Worm (Caenorhabditis elegans) whole organism, L1 larva: ENCODE measurements around the gene snai-1.

ENCODE experiments used
- C04F5.9 ChIP-seq: sonication (generic microtip); optimal IDR thresholded peaks from 2 replicates; lab custom pipeline; 2016; ENCODE audit warnings: missing genetic modification characterization, missing compliant biosample characterization
- C16A3.4 ChIP-seq: fragments of 150-350 bp; optimal IDR thresholded peaks from 2 replicates; lab custom pipeline; 2014; ENCODE audit warnings: missing biosample characterization, missing genetic modification characterization
- Y116A8C.19 ChIP-seq: sonication (generic microtip); optimal IDR thresholded peaks from 2 replicates; lab custom pipeline; 2016; ENCODE audit warnings: missing compliant biosample characterization, missing genetic modification characterization, borderline replicate concordance
- alr-1 ChIP-seq: fragments of 200-800 bp; sonication (Bioruptor generic); optimal IDR thresholded peaks from 2 replicates; lab custom pipeline; 2018; ENCODE audit warnings: borderline replicate concordance, mild to moderate bottlenecking, missing genetic modification characterization, missing compliant biosample characterization
- aly-2 ChIP-seq: fragments of 150-350 bp; optimal IDR thresholded peaks from 2 replicates; lab custom pipeline; 2014; ENCODE audit warnings: missing biosample characterization, missing genetic modification characterization
- ama-1 ChIP-seq: fragments of 150-350 bp; optimal IDR thresholded peaks from 2 replicates; lab custom pipeline; 2014
- ceh-63 ChIP-seq: fragments of 200-800 bp; sonication (Bioruptor generic); optimal IDR thresholded peaks from 2 replicates; lab custom pipeline; 2018; ENCODE audit warnings: mild to moderate bottlenecking, missing genetic modification characterization, missing compliant biosample characterization
- ceh-8 ChIP-seq: fragments of 200-800 bp; sonication (Bioruptor generic); optimal IDR thresholded peaks from 2 replicates; lab custom pipeline; 2018; ENCODE audit warnings: mild to moderate bottlenecking, missing genetic modification characterization, moderate library complexity, missing compliant biosample characterization
- ceh-82 ChIP-seq, 3 experiments: fragments of 150-350 bp in 1 of 3; sonication (generic microtip) in 2 of 3; optimal IDR thresholded peaks; 2 replicates each; lab custom pipeline; 2014 to 2017; ENCODE audit warnings: missing biosample characterization in 3 of 3, missing genetic modification characterization in 3 of 3
- efl-1 ChIP-seq, 4 experiments: fragments of 150-350 bp; optimal IDR thresholded peaks in 3 of 4; peaks in 1 of 4; 1 replicate in 1 of 4; 2 replicates in 3 of 4; lab custom pipeline; 2014; ENCODE audit warnings: missing biosample characterization in 2 of 4, missing genetic modification characterization in 2 of 4, missing genetic modification reagents in 2 of 4
- efl-3 ChIP-seq: fragments of 200-800 bp; sonication (Bioruptor generic); optimal IDR thresholded peaks from 2 replicates; lab custom pipeline; 2018; ENCODE audit warnings: mild to moderate bottlenecking, missing genetic modification characterization, missing compliant biosample characterization
- egl-13 ChIP-seq: sonication (generic microtip); optimal IDR thresholded peaks from 2 replicates; lab custom pipeline; 2016; ENCODE audit warnings: missing genotype, missing genetic modification reagents, missing genetic modification characterization, missing compliant biosample characterization
- elt-2 ChIP-seq: sonication (generic microtip); optimal IDR thresholded peaks from 2 replicates; lab custom pipeline; 2016; ENCODE audit warnings: missing genetic modification characterization, mild to moderate bottlenecking, inconsistent platforms, missing compliant biosample characterization, missing genetic modification reagents
- ets-5 ChIP-seq: fragments of 200-800 bp; sonication (Bioruptor generic); IDR thresholded peaks from 2 replicates; pipeline ENCODE4 v1.3.6; 2022; ENCODE audit warnings: missing genetic modification characterization, missing compliant biosample characterization
- fkh-10 ChIP-seq: sonication (generic microtip); optimal IDR thresholded peaks from 2 replicates; lab custom pipeline; 2017; ENCODE audit warnings: missing biosample characterization, missing genetic modification reagents, missing genetic modification characterization
- fkh-4 ChIP-seq: sonication (generic microtip); optimal IDR thresholded peaks from 2 replicates; lab custom pipeline; 2016; ENCODE audit warnings: missing compliant biosample characterization, missing genetic modification characterization, borderline replicate concordance
- fkh-8 ChIP-seq: sonication (generic microtip); optimal IDR thresholded peaks from 2 replicates; lab custom pipeline; 2016; ENCODE audit warnings: mild to moderate bottlenecking, missing genetic modification characterization, missing compliant biosample characterization
- grh-1 ChIP-seq: fragments of 200-800 bp; sonication (Bioruptor generic); IDR thresholded peaks from 2 replicates; pipeline ENCODE4 v1.3.6; 2022; ENCODE audit warnings: missing genetic modification reagents, missing genetic modification characterization, missing compliant biosample characterization
- hlh-17 ChIP-seq: fragments of 200-800 bp; sonication (Bioruptor generic); optimal IDR thresholded peaks from 2 replicates; lab custom pipeline; 2018; ENCODE audit warnings: missing genetic modification characterization, mild to moderate bottlenecking, missing compliant biosample characterization, moderate library complexity, borderline replicate concordance
- hpl-2 ChIP-seq: fragments of 150-350 bp; optimal IDR thresholded peaks from 2 replicates; lab custom pipeline; 2014; ENCODE audit warnings: missing biosample characterization, missing genetic modification reagents, missing genetic modification characterization
- isw-1 ChIP-seq: fragments of 200-800 bp; sonication (Bioruptor generic); IDR thresholded peaks from 2 replicates; pipeline ENCODE4 v1.3.6; 2022; ENCODE audit warnings: missing genetic modification characterization, missing compliant biosample characterization
- lin-35 ChIP-seq, 2 experiments: fragments of 150-350 bp; optimal IDR thresholded peaks; 2 replicates each; lab custom pipeline; 2014; ENCODE audit warnings: missing biosample characterization in 2 of 2, missing genetic modification characterization in 2 of 2, missing genetic modification reagents in 2 of 2
- lir-3 ChIP-seq: sonication (generic microtip); optimal IDR thresholded peaks from 2 replicates; lab custom pipeline; 2016; ENCODE audit warnings: mild to moderate bottlenecking, missing genetic modification characterization, moderate library complexity, missing compliant biosample characterization; ENCODE audit not compliant: poor library complexity
- mab-9 ChIP-seq: fragments of 200-800 bp; sonication (Bioruptor generic); IDR thresholded peaks from 2 replicates; pipeline ENCODE4 v1.3.6; 2022; ENCODE audit warnings: missing genetic modification reagents, missing genetic modification characterization, missing compliant biosample characterization
- mdl-1 ChIP-seq, 2 experiments: fragments of 150-350 bp; optimal IDR thresholded peaks; 2 replicates each; lab custom pipeline; 2014 to 2017; ENCODE audit warnings: missing biosample characterization in 2 of 2, missing genetic modification characterization in 2 of 2, inconsistent platforms in 1 of 2
- mef-2 ChIP-seq: fragments of 150-350 bp; optimal IDR thresholded peaks from 2 replicates; lab custom pipeline; 2014; ENCODE audit warnings: missing biosample characterization, missing genetic modification characterization
- nhr-11 ChIP-seq: fragments of 150-350 bp; optimal IDR thresholded peaks from 2 replicates; lab custom pipeline; 2014; ENCODE audit warnings: missing biosample characterization, missing genetic modification characterization
- nhr-12 ChIP-seq: sonication (generic microtip); optimal IDR thresholded peaks from 2 replicates; lab custom pipeline; 2017; ENCODE audit warnings: missing biosample characterization, missing genetic modification characterization
- nhr-19 ChIP-seq: fragments of 200-800 bp; sonication (Bioruptor generic); conservative IDR thresholded peaks from 2 replicates; pipeline ENCODE4 v1.3.6; 2022; ENCODE audit warnings: missing genetic modification characterization, missing compliant biosample characterization
- nhr-20 ChIP-seq: sonication (generic microtip); optimal IDR thresholded peaks from 2 replicates; lab custom pipeline; 2016; ENCODE audit warnings: mild to moderate bottlenecking, missing genetic modification characterization, missing compliant biosample characterization
- nhr-28 ChIP-seq: fragments of 150-350 bp; optimal IDR thresholded peaks from 2 replicates; lab custom pipeline; 2014; ENCODE audit warnings: missing biosample characterization, missing genetic modification characterization
- nhr-71 ChIP-seq: sonication (generic microtip); optimal IDR thresholded peaks from 2 replicates; lab custom pipeline; 2016; ENCODE audit warnings: mild to moderate bottlenecking, missing genetic modification characterization, moderate library complexity, missing compliant biosample characterization
- nhr-76 ChIP-seq: sonication (generic microtip); optimal IDR thresholded peaks from 2 replicates; lab custom pipeline; 2017; ENCODE audit warnings: missing biosample characterization, missing genetic modification characterization
- nhr-77 ChIP-seq: fragments of 150-350 bp; optimal IDR thresholded peaks from 2 replicates; lab custom pipeline; 2014; ENCODE audit warnings: missing biosample characterization, missing genetic modification characterization
- nhr-84 ChIP-seq: sonication (generic microtip); optimal IDR thresholded peaks from 2 replicates; lab custom pipeline; 2017; ENCODE audit warnings: missing biosample characterization, missing genetic modification characterization
- nhr-90 ChIP-seq: sonication (generic microtip); optimal IDR thresholded peaks from 2 replicates; lab custom pipeline; 2016; ENCODE audit warnings: mild to moderate bottlenecking, missing genetic modification characterization, missing compliant biosample characterization; ENCODE audit not compliant: poor library complexity
- pag-3 ChIP-seq: sonication (generic microtip); optimal IDR thresholded peaks from 2 replicates; lab custom pipeline; 2017; ENCODE audit warnings: missing genetic modification characterization, mild to moderate bottlenecking, missing compliant biosample characterization, antibody characterized with exemption, borderline replicate concordance; ENCODE audit not compliant: insufficient read depth
- pax-3 ChIP-seq: fragments of 200-800 bp; sonication (Bioruptor generic); optimal IDR thresholded peaks from 2 replicates; lab custom pipeline; 2018; ENCODE audit warnings: mild to moderate bottlenecking, missing genetic modification characterization, moderate library complexity, missing compliant biosample characterization
- pqm-1 ChIP-seq: sonication (generic microtip); optimal IDR thresholded peaks from 3 replicates; lab custom pipeline; 2017; ENCODE audit warnings: missing biosample characterization, missing genetic modification characterization
- skn-1 ChIP-seq: fragments of 150-350 bp; optimal IDR thresholded peaks from 2 replicates; lab custom pipeline; 2014; ENCODE audit warnings: missing biosample characterization, missing genetic modification characterization
- snu-23 ChIP-seq: sonication (generic microtip); optimal IDR thresholded peaks from 2 replicates; lab custom pipeline; 2016; ENCODE audit warnings: missing genetic modification characterization, missing compliant biosample characterization
- sup-37 ChIP-seq: fragments of 200-800 bp; sonication (Bioruptor generic); optimal IDR thresholded peaks from 2 replicates; lab custom pipeline; 2018; ENCODE audit warnings: mild to moderate bottlenecking, missing genetic modification characterization, missing compliant biosample characterization
- swsn-7 ChIP-seq: sonication (generic microtip); optimal IDR thresholded peaks from 2 replicates; lab custom pipeline; 2016; ENCODE audit warnings: missing genetic modification characterization, missing compliant biosample characterization
- tlp-1 ChIP-seq: fragments of 150-350 bp; optimal IDR thresholded peaks from 2 replicates; lab custom pipeline; 2014; ENCODE audit warnings: missing biosample characterization, missing genetic modification characterization
- unc-130 ChIP-seq: fragments of 150-350 bp; optimal IDR thresholded peaks from 2 replicates; lab custom pipeline; 2017; ENCODE audit warnings: missing biosample characterization, missing genetic modification characterization, inconsistent platforms
- unc-86 ChIP-seq: sonication (generic microtip); optimal IDR thresholded peaks from 2 replicates; lab custom pipeline; 2016; ENCODE audit warnings: missing genetic modification characterization, missing compliant biosample characterization
- zag-1 ChIP-seq: fragments of 150-350 bp; optimal IDR thresholded peaks from 2 replicates; lab custom pipeline; 2014; ENCODE audit warnings: missing biosample characterization, missing genetic modification characterization
- zip-4 ChIP-seq: fragments of 200-800 bp; sonication (Bioruptor generic); optimal IDR thresholded peaks from 2 replicates; lab custom pipeline; 2018; ENCODE audit warnings: mild to moderate bottlenecking, missing genetic modification characterization, moderate library complexity, missing compliant biosample characterization
- ztf-11 ChIP-seq, 2 experiments: sonication (generic microtip); optimal IDR thresholded peaks; 2 replicates each; lab custom pipeline; 2016 to 2017; ENCODE audit warnings: missing genetic modification characterization in 2 of 2, missing biosample characterization in 1 of 2, missing compliant biosample characterization in 1 of 2

Gene snai-1

ce11 chrIV:296849-297248, 16.7 kb downstream of the snai-1 start:
- TF ChIP-seq nhr-71 (tag; lab: Kevin White, UChicago) (peak; percentile 41), efl-1 (optimal IDR thresholded peaks at IDR 0.05; lab: Kevin White, UChicago) (no peak), efl-1 (GFP tag; optimal IDR thresholded peaks at IDR 0.05 in 1 of 2; lab: Kevin White, UChicago) (peak in 1 of 2 experiments; percentile 35), nhr-76 (tag; lab: Kevin White, UChicago) (no peak), lin-35 (GFP tag; optimal IDR thresholded peaks at IDR 0.05; lab: Kevin White, UChicago) (peak in 1 of 2 experiments; percentile 35), elt-2 (peak; percentile 94), fkh-10 (GFP tag; lab: Kevin White, UChicago) (no peak), nhr-90 (tag; lab: Kevin White, UChicago) (peak; percentile 64), swsn-7 (tag; lab: Kevin White, UChicago) (no peak), snu-23 (peak; percentile 4), tlp-1 (tag; lab: Kevin White, UChicago) (peak; percentile 7), fkh-8 (tag; lab: Kevin White, UChicago) (no peak), mef-2 (tag; lab: Kevin White, UChicago) (no peak), nhr-77 (tag; lab: Kevin White, UChicago) (no peak), ama-1 (no peak), nhr-20 (peak; percentile 11)

- TF ChIP-seq nhr-20, result peak; percentile 70
- TF ChIP-seq ceh-82 (tag; optimal IDR thresholded peaks at IDR 0.05; lab: Kevin White, UChicago), result no peak
- no peak for TF ChIP-seq egl-13
- TF ChIP-seq alr-1, result no peak
- no peak for TF ChIP-seq ceh-8 (GFP tag; lab: Kevin White, UChicago)
- no peak for TF ChIP-seq nhr-84 (tag; lab: Kevin White, UChicago)
- TF ChIP-seq ets-5 (GFP tag; lab: Robert Waterston, UW), result no peak
- TF ChIP-seq efl-3, result no peak
- no peak for TF ChIP-seq zag-1 (tag; lab: Kevin White, UChicago)
- TF ChIP-seq elt-2, result peak; percentile 81
- TF ChIP-seq ceh-63 (GFP tag; lab: Kevin White, UChicago), result no peak
- no peak for TF ChIP-seq hlh-17 (GFP tag; lab: Kevin White, UChicago)
- TF ChIP-seq nhr-11, result no peak
- no peak for TF ChIP-seq Y116A8C.19 (tag; lab: Kevin White, UChicago)
- TF ChIP-seq ztf-11 (tag; optimal IDR thresholded peaks at IDR 0.05; lab: Kevin White, UChicago), result no peak
- peak; percentile 18 for TF ChIP-seq pax-3 (tag; lab: Kevin White, UChicago)
- TF ChIP-seq tlp-1 (tag; lab: Kevin White, UChicago), result no peak
- no peak for TF ChIP-seq aly-2
- TF ChIP-seq pqm-1 (tag; lab: Kevin White, UChicago), result no peak
- no peak for TF ChIP-seq lir-3 (tag; lab: Kevin White, UChicago)
- no peak for TF ChIP-seq nhr-12 (tag; lab: Kevin White, UChicago)
- TF ChIP-seq pag-3 (tag; lab: Kevin White, UChicago), result no peak
- TF ChIP-seq fkh-4 (tag; lab: Kevin White, UChicago), result no peak
- TF ChIP-seq isw-1 (GFP tag; lab: Robert Waterston, UW), result no peak
- no peak for TF ChIP-seq C16A3.4 (tag; lab: Kevin White, UChicago)
- TF ChIP-seq nhr-19 (GFP tag; lab: Robert Waterston, UW), result peak; percentile 46; the same call in 1 of the 2 replicates
- no peak for TF ChIP-seq nhr-28 (tag; lab: Kevin White, UChicago)
- TF ChIP-seq mdl-1 (tag; optimal IDR thresholded peaks at IDR 0.05; lab: Kevin White, UChicago), result peak in 1 of 2 experiments; percentile 54
- TF ChIP-seq nhr-90 (tag; lab: Kevin White, UChicago), result peak; percentile 47
- no peak for TF ChIP-seq mab-9 (GFP tag; lab: Robert Waterston, UW)
- TF ChIP-seq nhr-77 (tag; lab: Kevin White, UChicago), result no peak
- no peak for TF ChIP-seq grh-1 (GFP tag; lab: Robert Waterston, UW)
- TF ChIP-seq unc-86 (tag; lab: Kevin White, UChicago), result no peak
- TF ChIP-seq nhr-76 (tag; lab: Kevin White, UChicago), result no peak
- no peak for TF ChIP-seq unc-130 (tag; lab: Kevin White, UChicago)
- TF ChIP-seq skn-1, result no peak
- TF ChIP-seq C04F5.9, result no peak
- no peak for TF ChIP-seq sup-37 (GFP tag; lab: Kevin White, UChicago)
- no peak for TF ChIP-seq efl-1 (optimal IDR thresholded peaks at IDR 0.05; lab: Kevin White, UChicago)
- peak in 1 of 2 experiments; percentile 70 for TF ChIP-seq efl-1 (GFP tag; optimal IDR thresholded peaks at IDR 0.05 in 1 of 2; lab: Kevin White, UChicago)
- no peak for TF ChIP-seq zip-4 (GFP tag; lab: Kevin White, UChicago)
- TF ChIP-seq hpl-2 (GFP tag; lab: Kevin White, UChicago), result no peak
Observed at ce11 chrIV:295734-296201, 17.7 kb downstream of the snai-1 start.
